Worm (Caenorhabditis elegans) whole organism, dauer: ENCODE data around the gene cyp-34A9.

Experiments
- unc-62 ChIP-seq: sonication (generic microtip); optimal IDR thresholded peaks from 2 replicates; lab custom pipeline; 2017; ENCODE audit warnings: missing biosample characterization, missing genetic modification reagents, missing genetic modification characterization

The cyp-34A9 gene

DNA sequence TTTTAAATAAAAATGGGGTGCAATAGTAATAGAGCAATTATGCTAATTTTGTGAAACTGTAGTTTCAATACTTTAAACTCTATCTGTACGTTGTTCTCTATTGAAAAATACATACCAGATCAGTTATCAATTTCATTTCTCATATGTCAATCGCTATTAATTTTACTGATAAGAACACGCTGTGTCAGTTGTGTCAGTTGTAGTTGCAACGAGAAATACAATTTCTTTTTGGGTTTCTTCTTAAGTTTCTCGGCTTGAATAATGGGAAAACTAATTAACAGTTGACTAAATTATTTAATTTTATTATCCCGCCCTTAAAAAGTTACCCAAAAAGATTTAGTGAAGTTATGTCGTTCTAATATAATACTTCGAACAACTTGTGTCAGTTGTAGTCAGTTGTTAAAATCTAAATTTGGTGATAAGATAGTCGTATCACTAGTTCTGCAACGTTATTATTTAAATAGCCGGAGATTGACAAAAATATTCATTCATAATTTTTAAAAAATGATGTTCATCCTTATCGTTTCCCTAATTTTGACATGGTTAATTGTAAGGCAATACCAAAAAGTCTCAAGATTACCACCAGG lies 34.4 kb downstream of the cyp-34A9 start, which contains the start of gene cyp-35A5:
cyp-35A5 (plus strand) TSS at position 435 of the 587 bp plus-strand sequence.
- no peak for TF ChIP-seq unc-62 (GFP tag; lab: Kevin White, UChicago)

DNA sequence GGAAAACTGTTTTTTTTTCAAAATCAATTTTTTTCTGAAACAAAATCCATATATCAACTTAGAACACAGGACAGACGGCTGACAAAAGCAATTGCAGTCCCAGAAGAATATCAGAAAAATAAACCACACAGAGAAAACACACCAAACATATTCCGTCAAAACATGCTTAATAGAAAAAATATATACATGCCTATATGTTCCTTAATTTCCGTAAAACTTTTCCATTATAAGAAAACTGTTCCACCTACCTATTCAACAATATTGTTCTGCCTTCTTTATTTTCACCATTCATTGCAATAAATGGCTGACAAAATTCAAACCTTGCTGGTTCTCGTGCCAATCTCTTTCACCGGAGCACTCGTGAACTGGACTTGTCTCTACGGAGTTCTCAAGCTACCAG lies 39.0 kb downstream of the cyp-34A9 start, which contains the start of gene srx-63:
srx-63 (plus strand) TSS at position 301 of the 400 bp plus-strand sequence.
- TF ChIP-seq unc-62 (GFP tag; lab: Kevin White, UChicago), result no peak

DNA sequence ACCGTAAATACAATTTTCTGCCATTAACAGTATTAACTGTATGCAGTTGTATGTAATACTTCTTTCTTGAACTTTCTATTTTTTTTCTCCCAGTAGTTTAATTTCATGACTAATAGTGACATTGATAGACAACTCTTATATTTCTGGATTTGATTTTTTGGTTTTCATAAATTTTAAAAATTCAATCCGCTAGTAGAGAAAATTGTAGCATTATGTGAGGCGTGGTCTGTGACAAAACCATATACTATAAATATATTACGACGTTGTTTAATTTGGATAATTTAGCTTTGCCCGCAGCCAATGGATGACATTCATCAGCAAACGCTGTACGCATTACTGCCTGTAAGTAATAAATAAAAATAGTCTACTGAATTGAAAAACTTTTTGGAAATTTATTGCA lies 41.2 kb downstream of the cyp-34A9 start, which contains the start of gene srx-64:
srx-64 (plus strand) TSS at position 301 of the 400 bp plus-strand sequence.
- no peak for TF ChIP-seq unc-62 (GFP tag; lab: Kevin White, UChicago)

DNA sequence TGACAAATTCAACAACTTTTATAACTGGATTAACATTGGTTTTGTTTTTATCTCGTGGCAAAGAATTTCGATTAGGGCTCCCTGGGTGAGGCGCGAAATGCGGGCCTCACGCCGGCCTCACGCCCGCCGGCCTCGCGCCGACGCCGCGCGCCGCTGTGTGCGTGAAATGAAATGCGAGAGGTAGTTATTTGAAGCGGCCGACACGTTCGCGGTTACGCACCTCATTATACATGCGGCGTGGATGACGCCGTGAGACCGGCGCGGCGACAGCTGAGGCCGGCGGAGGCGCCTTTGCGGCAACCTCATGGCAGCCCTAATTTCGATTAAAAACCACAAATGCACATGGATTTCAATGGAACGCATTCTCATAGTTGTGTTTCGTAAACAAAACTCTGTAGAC lies 42.8 kb downstream of the cyp-34A9 start:
- no peak for TF ChIP-seq unc-62 (GFP tag; lab: Kevin White, UChicago)

DNA sequence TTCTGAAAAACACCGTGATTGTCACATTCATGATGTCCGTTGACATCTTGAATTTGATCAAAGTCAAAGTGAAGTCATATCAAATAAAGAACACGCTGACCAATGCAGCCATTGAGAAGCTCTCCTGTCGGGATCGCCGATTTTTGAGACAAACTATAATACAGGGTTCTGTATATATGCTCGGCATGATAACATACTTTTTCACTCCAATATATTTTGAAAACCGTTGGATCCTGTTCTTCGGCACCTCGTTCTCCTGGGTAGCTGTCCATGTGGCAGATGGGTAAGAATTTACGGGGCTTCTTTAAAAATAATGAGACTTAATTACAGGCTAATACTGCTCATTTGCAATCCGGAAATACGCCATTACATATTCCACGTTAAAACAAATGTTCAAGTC lies 47.8 kb downstream of the cyp-34A9 start:
- no peak for TF ChIP-seq unc-62 (GFP tag; lab: Kevin White, UChicago)

DNA sequence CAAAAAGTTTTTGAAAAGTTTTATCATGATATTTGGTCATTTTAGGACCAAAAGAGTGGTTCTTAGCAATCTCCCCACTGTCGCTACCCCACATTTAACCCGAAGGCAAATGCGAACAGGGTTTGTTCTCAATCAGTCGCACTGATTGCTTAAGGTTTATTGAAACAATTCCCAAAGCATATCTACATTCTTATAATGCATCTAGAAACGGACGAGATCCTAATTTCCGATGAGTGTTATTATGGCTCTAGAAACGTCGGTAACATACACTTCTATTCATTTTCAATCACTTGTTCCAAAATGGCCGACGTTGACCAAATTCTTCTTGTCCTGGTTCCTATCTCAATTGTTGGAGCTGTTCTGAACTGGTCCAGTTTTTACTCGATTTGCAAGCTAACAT lies 48.7 kb downstream of the cyp-34A9 start, which contains the start of gene srx-65:
srx-65 (plus strand) TSS at position 301 of the 400 bp plus-strand sequence.
- no peak for TF ChIP-seq unc-62 (GFP tag; lab: Kevin White, UChicago)

DNA sequence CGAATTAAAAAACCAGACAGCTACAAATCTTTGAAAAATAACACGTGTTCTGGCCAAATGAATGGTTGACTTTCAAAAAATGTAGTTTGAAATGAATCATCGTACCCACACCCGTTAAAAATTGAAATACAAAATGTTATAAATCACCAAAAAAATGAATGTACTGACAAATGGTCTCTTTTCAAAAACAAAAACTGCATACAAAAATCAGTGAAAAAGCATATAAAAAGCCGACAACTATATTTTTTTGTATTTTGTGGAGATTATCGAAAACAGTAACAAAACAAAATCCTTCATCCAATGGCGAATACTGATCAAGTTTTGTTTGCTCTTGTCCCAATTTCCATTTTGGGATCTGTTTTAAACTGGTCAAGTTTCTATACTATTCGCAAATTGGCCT lies 51.1 kb downstream of the cyp-34A9 start, which contains the start of gene srx-66:
srx-66 (plus strand) TSS at position 301 of the 400 bp plus-strand sequence.
- no peak for TF ChIP-seq unc-62 (GFP tag; lab: Kevin White, UChicago)
